Worm (Caenorhabditis elegans) whole organism, midembryonic: ENCODE results near the gene ets-9.

Source experiments
- cog-1 ChIP-seq: sonication (generic microtip); optimal IDR thresholded peaks from 2 replicates; lab custom pipeline; 2016; ENCODE audit warnings: missing genetic modification characterization, missing compliant biosample characterization
- flt-1 ChIP-seq: fragments of 200-800 bp; sonication (Bioruptor generic); IDR thresholded peaks from 2 replicates; pipeline ENCODE4 v1.3.6; 2022; ENCODE audit warnings: missing genetic modification characterization, missing compliant biosample characterization
- klf-2 ChIP-seq: fragments of 200-800 bp; sonication (Bioruptor generic); conservative IDR thresholded peaks from 2 replicates; pipeline ENCODE4 v1.3.6; 2022; ENCODE audit warnings: missing genetic modification reagents, missing genetic modification characterization, missing compliant biosample characterization
- med-1 ChIP-seq: sonication (generic microtip); optimal IDR thresholded peaks from 2 replicates; lab custom pipeline; 2017; ENCODE audit warnings: missing genetic modification characterization, mild to moderate bottlenecking, missing compliant biosample characterization, antibody characterized with exemption, missing genetic modification reagents; ENCODE audit not compliant: insufficient read depth
- ref-1 ChIP-seq: fragments of 200-800 bp; sonication (Bioruptor generic); conservative IDR thresholded peaks from 2 replicates; pipeline ENCODE4 v1.3.6; 2022; ENCODE audit warnings: missing genetic modification reagents, missing genetic modification characterization, missing compliant biosample characterization
- ztf-29 ChIP-seq: fragments of 200-800 bp; sonication (Bioruptor generic); IDR thresholded peaks from 2 replicates; pipeline ENCODE4 v1.3.6; 2022; ENCODE audit warnings: missing genetic modification reagents, missing genetic modification characterization, missing compliant biosample characterization

DNA sequence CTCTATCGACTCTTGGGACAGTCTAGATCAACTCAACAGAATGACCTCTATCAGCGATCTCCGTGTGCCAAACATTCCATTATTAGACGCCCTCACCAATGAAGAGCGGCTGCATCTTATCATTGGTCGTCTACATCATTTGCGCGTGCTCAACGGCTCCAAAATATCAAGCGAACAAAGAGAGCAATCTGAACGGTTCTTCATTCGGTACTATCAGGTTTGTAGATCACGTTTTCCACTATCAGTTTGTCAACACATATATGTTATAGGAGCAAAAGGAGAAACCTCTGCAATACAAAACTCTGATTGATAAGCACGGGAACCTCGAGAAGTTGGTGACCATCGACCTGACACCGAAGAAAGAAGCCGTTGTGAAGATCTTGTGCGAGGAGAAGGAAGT lies 11.1 kb upstream of the ets-9 start:
- TF ChIP-seq ztf-29 (GFP tag; lab: Robert Waterston, UW) (no peak), med-1 (GFP tag; lab: Kevin White, UChicago) (no peak), klf-2 (GFP tag; lab: Robert Waterston, UW) (no peak), ref-1 (GFP tag; lab: Robert Waterston, UW) (no peak), cog-1 (tag; lab: Kevin White, UChicago) (no peak), flt-1 (GFP tag; lab: Robert Waterston, UW) (no peak)
